Worm (Caenorhabditis elegans): Measurements from ENCODE around the gene dpy-11.

dpy-11 gene

DNA sequence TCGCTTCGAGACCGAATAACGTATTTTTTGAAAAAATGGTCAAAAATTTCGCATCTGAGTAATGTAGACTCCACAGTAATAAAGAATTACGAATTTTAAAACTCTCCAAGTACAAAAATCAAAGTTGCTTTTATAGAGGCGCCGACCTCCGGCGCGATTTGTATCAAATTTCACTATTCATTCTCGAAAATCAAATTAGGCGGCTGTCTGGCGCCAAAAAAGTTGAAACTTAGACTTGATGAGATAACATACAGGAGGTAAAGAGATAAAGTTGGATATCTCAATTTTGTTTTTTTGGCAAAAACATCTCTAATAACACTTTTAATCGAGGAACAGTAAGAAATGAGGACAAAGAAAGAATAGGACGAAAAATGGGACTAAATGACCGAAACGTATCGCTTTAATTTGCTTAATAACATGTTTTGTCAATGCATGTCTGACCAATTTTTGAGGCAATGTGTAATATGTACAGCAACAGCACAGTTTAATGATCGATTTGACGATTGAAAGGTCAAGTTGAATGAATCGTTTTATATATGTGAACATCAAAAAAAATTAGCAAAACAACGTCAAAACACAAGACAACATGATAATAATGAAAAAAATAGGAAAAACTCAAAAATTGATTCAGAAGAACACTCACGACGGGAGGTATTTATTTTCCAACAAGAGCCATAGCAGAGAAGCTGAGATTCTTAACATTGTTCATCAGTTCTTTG, 8.6 kb downstream of the dpy-11 start:
- no peak for TF ChIP-seq C34F6.9 (tag; optimal IDR thresholded peaks at IDR 0.05)
- no peak for TF ChIP-seq zag-1 (tag; optimal IDR thresholded peaks at IDR 0.05)
- TF ChIP-seq fos-1 (tag; optimal IDR thresholded peaks at IDR 0.05) = no peak
- no peak for TF ChIP-seq nhr-11 (tag; optimal IDR thresholded peaks at IDR 0.05)
- no peak for TF ChIP-seq ama-1 (optimal IDR thresholded peaks at IDR 0.05)
- no peak for TF ChIP-seq mdl-1 (tag; optimal IDR thresholded peaks at IDR 0.05)
- TF ChIP-seq sem-4 (tag; optimal IDR thresholded peaks at IDR 0.05) = no peak
- TF ChIP-seq nhr-6 (tag; optimal IDR thresholded peaks at IDR 0.05) = no peak
- TF ChIP-seq nhr-21 (tag; optimal IDR thresholded peaks at IDR 0.05) = no peak

DNA sequence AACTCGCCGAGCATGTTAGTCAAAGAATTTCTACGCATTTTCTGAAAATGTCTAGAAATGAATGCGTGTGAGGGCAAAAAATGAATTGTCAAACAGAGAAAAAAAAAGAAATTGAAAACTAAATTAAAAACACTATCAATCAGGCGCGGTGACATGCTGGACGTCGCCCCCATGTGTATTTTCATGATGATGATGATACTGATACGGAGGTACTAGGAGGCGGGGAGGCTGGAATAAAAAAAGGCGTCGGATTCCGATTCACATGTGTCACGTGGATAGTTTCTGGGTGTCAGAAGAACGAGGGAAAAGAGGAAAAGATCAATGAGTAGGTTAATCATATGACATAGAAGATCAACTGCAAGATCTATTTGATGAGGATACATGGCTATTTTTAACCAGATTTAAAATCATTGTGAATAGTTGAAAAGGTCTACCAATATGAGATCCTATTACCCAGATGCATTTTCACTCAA, 9.7 kb downstream of the dpy-11 start, which contains the start of gene W01A11.7:
Gene W01A11.7 (minus strand): TSS at position 51 of the 473 bp plus-strand sequence.
- TF ChIP-seq nhr-25 (tag; optimal IDR thresholded peaks at IDR 0.05) = peak; percentile 48
- no peak for TF ChIP-seq lsy-2 (tag; optimal IDR thresholded peaks at IDR 0.05)
- peak; percentile 34 for TF ChIP-seq gmeb-1 (tag; optimal IDR thresholded peaks at IDR 0.05)
- TF ChIP-seq F13H6.1 (tag; optimal IDR thresholded peaks at IDR 0.05) = no peak
- peak; percentile 47 for TF ChIP-seq sma-9 (GFP tag; optimal IDR thresholded peaks at IDR 0.05)
- no peak for TF ChIP-seq sma-9 (tag; optimal IDR thresholded peaks at IDR 0.05)
- peak; percentile 34 for TF ChIP-seq nhr-129 (tag; optimal IDR thresholded peaks at IDR 0.05)
- TF ChIP-seq nhr-21 (tag; optimal IDR thresholded peaks at IDR 0.05) = peak; percentile 18
- TF ChIP-seq sma-3 (GFP tag; optimal IDR thresholded peaks at IDR 0.05) = peak; percentile 78
- no peak for TF ChIP-seq aly-2 (tag; optimal IDR thresholded peaks at IDR 0.05)
- no peak for TF ChIP-seq nhr-10 (tag; optimal IDR thresholded peaks at IDR 0.05)

DNA sequence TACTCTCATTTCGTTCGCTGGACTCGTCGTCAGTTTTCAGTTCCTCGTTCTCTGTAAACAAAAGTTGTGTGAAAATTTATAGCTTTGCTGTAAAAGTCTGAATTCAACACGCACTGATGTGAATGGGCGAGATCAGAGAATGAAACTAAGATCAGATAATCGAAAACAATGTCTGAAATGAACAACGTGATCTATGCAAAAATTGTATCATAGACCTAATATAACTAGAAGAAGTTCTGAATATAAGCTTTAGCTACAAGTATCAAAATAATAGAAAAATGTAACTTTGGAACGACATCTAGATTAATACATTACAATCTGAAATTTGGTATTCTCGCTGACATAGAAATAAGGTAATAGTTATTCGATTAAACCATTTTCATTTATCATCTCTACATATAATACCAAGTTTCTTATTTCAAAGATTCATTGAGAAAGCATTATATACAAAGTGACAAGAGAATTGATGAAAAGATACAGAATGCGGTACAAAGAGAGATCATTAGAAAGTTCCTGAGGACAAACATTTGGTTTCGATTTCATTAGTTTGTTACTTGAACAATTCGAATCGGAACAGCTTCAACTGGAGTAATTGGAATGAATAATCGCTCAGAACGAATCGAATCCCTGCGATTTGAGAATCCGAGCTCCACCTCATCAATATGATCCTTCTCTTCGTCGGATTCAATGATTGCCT, 10.8 kb downstream of the dpy-11 start, which contains the start of gene moc-2:
Gene moc-2 (minus strand): TSS at position 51 of the 697 bp plus-strand sequence.
- TF ChIP-seq unc-39 (tag; optimal IDR thresholded peaks at IDR 0.05) (no peak), gmeb-1 (tag; optimal IDR thresholded peaks at IDR 0.05) (no peak), dmd-4 (tag; optimal IDR thresholded peaks at IDR 0.05) (no peak), blmp-1 (tag; optimal IDR thresholded peaks at IDR 0.05; ENCODE audit: insufficient read depth) (no peak), mbf-1 (tag; optimal IDR thresholded peaks at IDR 0.05) (no peak), elt-3 (tag; optimal IDR thresholded peaks at IDR 0.05) (no peak), nhr-12 (tag; optimal IDR thresholded peaks at IDR 0.05) (no peak), nhr-237 (tag; optimal IDR thresholded peaks at IDR 0.05) (no peak), sma-9 (GFP tag; optimal IDR thresholded peaks at IDR 0.05) (no peak), sma-9 (tag; optimal IDR thresholded peaks at IDR 0.05) (no peak), ZK546.5 (tag; optimal IDR thresholded peaks at IDR 0.05) (no peak), lin-39 (tag; optimal IDR thresholded peaks at IDR 0.05) (no peak), fos-1 (tag; optimal IDR thresholded peaks at IDR 0.05) (no peak), alr-1 (tag; optimal IDR thresholded peaks at IDR 0.05) (no peak), R02D3.7 (tag; optimal IDR thresholded peaks at IDR 0.05) (no peak), ztf-4 (tag; optimal IDR thresholded peaks at IDR 0.05) (no peak), lin-13 (GFP tag; optimal IDR thresholded peaks at IDR 0.05) (no peak), nhr-23 (tag; optimal IDR thresholded peaks at IDR 0.05) (no peak), nhr-77 (tag; optimal IDR thresholded peaks at IDR 0.05) (no peak), unc-62 (GFP tag; optimal IDR thresholded peaks at IDR 0.05) (no peak), sma-3 (GFP tag; optimal IDR thresholded peaks at IDR 0.05) (no peak)

DNA sequence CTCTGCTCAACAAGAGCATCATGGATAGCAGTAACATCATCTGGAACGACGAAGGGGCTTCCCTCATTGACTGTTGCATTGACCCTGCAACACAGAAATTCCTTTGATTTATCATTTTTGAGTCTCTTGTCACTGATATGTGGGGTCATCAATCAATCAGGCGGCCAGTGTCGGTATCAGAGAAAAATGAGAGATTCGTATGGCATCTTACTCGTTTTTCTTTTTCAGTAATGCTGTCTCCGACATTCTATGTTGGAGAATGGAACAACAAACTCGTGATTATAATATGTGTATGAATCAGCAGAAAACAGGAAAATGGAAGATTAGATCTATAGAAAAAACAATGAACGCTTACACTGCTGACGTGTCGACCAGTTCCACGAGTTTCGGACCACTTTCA, 11.9 kb downstream of the dpy-11 start:
- TF ChIP-seq elt-3 (tag; optimal IDR thresholded peaks at IDR 0.05) (no peak), nhr-10 (tag; optimal IDR thresholded peaks at IDR 0.05) (no peak), ztf-11 (tag; optimal IDR thresholded peaks at IDR 0.05) (no peak), nhr-23 (tag; optimal IDR thresholded peaks at IDR 0.05) (no peak), nhr-25 (tag; optimal IDR thresholded peaks at IDR 0.05) (peak; percentile 56), R02D3.7 (tag; optimal IDR thresholded peaks at IDR 0.05) (no peak), nhr-237 (tag; optimal IDR thresholded peaks at IDR 0.05) (no peak), ZK546.5 (tag; optimal IDR thresholded peaks at IDR 0.05) (no peak), mbf-1 (tag; optimal IDR thresholded peaks at IDR 0.05) (no peak), sma-9 (GFP tag; optimal IDR thresholded peaks at IDR 0.05) (peak; percentile 42), sma-9 (tag; optimal IDR thresholded peaks at IDR 0.05) (no peak), ztf-4 (tag; optimal IDR thresholded peaks at IDR 0.05) (no peak), mab-5 (tag; optimal IDR thresholded peaks at IDR 0.05) (peak; percentile 35), lin-39 (tag; optimal IDR thresholded peaks at IDR 0.05) (no peak), nhr-11 (tag; optimal IDR thresholded peaks at IDR 0.05) (no peak), F13H6.1 (tag; optimal IDR thresholded peaks at IDR 0.05) (no peak), nhr-21 (tag; optimal IDR thresholded peaks at IDR 0.05) (no peak), mdl-1 (tag; optimal IDR thresholded peaks at IDR 0.05) (no peak), peb-1 (tag; optimal IDR thresholded peaks at IDR 0.05) (no peak), crh-2 (tag; optimal IDR thresholded peaks at IDR 0.05) (peak; percentile 12), unc-62 (GFP tag; optimal IDR thresholded peaks at IDR 0.05) (no peak), nhr-129 (tag; optimal IDR thresholded peaks at IDR 0.05) (peak; percentile 43), lin-11 (tag; optimal IDR thresholded peaks at IDR 0.05) (no peak), fos-1 (tag; optimal IDR thresholded peaks at IDR 0.05) (peak; percentile 6), gmeb-1 (tag; optimal IDR thresholded peaks at IDR 0.05) (peak; percentile 9), lin-13 (GFP tag; optimal IDR thresholded peaks at IDR 0.05) (no peak), zag-1 (tag; optimal IDR thresholded peaks at IDR 0.05) (no peak)

All from whole organism, L2 larva.